Worm (Caenorhabditis elegans) whole organism, L1 larva: ENCODE measurements around the gene sma-6.
A peak's percentile ranks its signal among the peaks of the same experiment; 100 is the strongest.

Experiments used
- C04F5.9 ChIP-seq: sonication (generic microtip); optimal IDR thresholded peaks from 2 replicates; lab custom pipeline; 2016; ENCODE audit warnings: missing genetic modification characterization, missing compliant biosample characterization
- Y116A8C.19 ChIP-seq: sonication (generic microtip); optimal IDR thresholded peaks from 2 replicates; lab custom pipeline; 2016; ENCODE audit warnings: missing compliant biosample characterization, missing genetic modification characterization, borderline replicate concordance
- aha-1 ChIP-seq: fragments of 150-350 bp; optimal IDR thresholded peaks from 2 replicates; lab custom pipeline; 2014; ENCODE audit warnings: missing biosample characterization, missing genetic modification characterization
- aly-2 ChIP-seq: fragments of 150-350 bp; optimal IDR thresholded peaks from 2 replicates; lab custom pipeline; 2014; ENCODE audit warnings: missing biosample characterization, missing genetic modification characterization
- ama-1 ChIP-seq: fragments of 150-350 bp; optimal IDR thresholded peaks from 2 replicates; lab custom pipeline; 2014
- blmp-1 ChIP-seq: fragments of 150-350 bp; optimal IDR thresholded peaks from 2 replicates; lab custom pipeline; 2014; ENCODE audit warnings: missing biosample characterization, missing genetic modification characterization
- ceh-63 ChIP-seq: fragments of 200-800 bp; sonication (Bioruptor generic); optimal IDR thresholded peaks from 2 replicates; lab custom pipeline; 2018; ENCODE audit warnings: mild to moderate bottlenecking, missing genetic modification characterization, missing compliant biosample characterization
- ceh-8 ChIP-seq: fragments of 200-800 bp; sonication (Bioruptor generic); optimal IDR thresholded peaks from 2 replicates; lab custom pipeline; 2018; ENCODE audit warnings: mild to moderate bottlenecking, missing genetic modification characterization, moderate library complexity, missing compliant biosample characterization
- ceh-82 ChIP-seq, 3 experiments: fragments of 150-350 bp in 1 of 3; sonication (generic microtip) in 2 of 3; optimal IDR thresholded peaks; 2 replicates each; lab custom pipeline; 2014 to 2017; ENCODE audit warnings: missing biosample characterization in 3 of 3, missing genetic modification characterization in 3 of 3
- ceh-88 ChIP-seq: fragments of 200-800 bp; sonication (Bioruptor generic); IDR thresholded peaks from 2 replicates; pipeline ENCODE4 v1.3.6; 2022; ENCODE audit warnings: missing genetic modification characterization, missing compliant biosample characterization
- ceh-90 ChIP-seq: sonication (generic microtip); optimal IDR thresholded peaks from 2 replicates; lab custom pipeline; 2016; ENCODE audit warnings: missing genetic modification characterization, missing compliant biosample characterization
- dpl-1 ChIP-seq, 3 experiments: fragments of 150-350 bp in 2 of 3; sonication (generic microtip) in 1 of 3; optimal IDR thresholded peaks; 2 replicates each; lab custom pipeline; 2014 to 2017; ENCODE audit warnings: missing biosample characterization in 3 of 3, missing genetic modification characterization in 3 of 3, missing genetic modification reagents in 3 of 3
- dsc-1 ChIP-seq: sonication (generic microtip); optimal IDR thresholded peaks from 2 replicates; lab custom pipeline; 2016; ENCODE audit warnings: mild to moderate bottlenecking, missing genetic modification characterization, missing compliant biosample characterization
- egl-13 ChIP-seq: sonication (generic microtip); optimal IDR thresholded peaks from 2 replicates; lab custom pipeline; 2016; ENCODE audit warnings: missing genotype, missing genetic modification reagents, missing genetic modification characterization, missing compliant biosample characterization
- egl-27 ChIP-seq, 2 experiments: fragments of 150-350 bp in 1 of 2; sonication (generic microtip); optimal IDR thresholded peaks; 3 replicates each; lab custom pipeline; 2017 to 2018; ENCODE audit warnings: missing biosample characterization in 2 of 2, missing genetic modification characterization in 2 of 2, missing genetic modification reagents in 2 of 2
- elt-2 ChIP-seq: sonication (generic microtip); optimal IDR thresholded peaks from 2 replicates; lab custom pipeline; 2016; ENCODE audit warnings: missing genetic modification characterization, mild to moderate bottlenecking, inconsistent platforms, missing compliant biosample characterization, missing genetic modification reagents
- fkh-10 ChIP-seq: sonication (generic microtip); optimal IDR thresholded peaks from 2 replicates; lab custom pipeline; 2017; ENCODE audit warnings: missing biosample characterization, missing genetic modification reagents, missing genetic modification characterization
- fkh-4 ChIP-seq: sonication (generic microtip); optimal IDR thresholded peaks from 2 replicates; lab custom pipeline; 2016; ENCODE audit warnings: missing compliant biosample characterization, missing genetic modification characterization, borderline replicate concordance
- hlh-17 ChIP-seq: fragments of 200-800 bp; sonication (Bioruptor generic); optimal IDR thresholded peaks from 2 replicates; lab custom pipeline; 2018; ENCODE audit warnings: missing genetic modification characterization, mild to moderate bottlenecking, missing compliant biosample characterization, moderate library complexity, borderline replicate concordance
- jun-1 ChIP-seq: fragments of 150-350 bp; optimal IDR thresholded peaks from 2 replicates; lab custom pipeline; 2014; ENCODE audit warnings: missing biosample characterization, missing genetic modification reagents, missing genetic modification characterization
- lin-13 ChIP-seq: fragments of 150-350 bp; optimal IDR thresholded peaks from 2 replicates; lab custom pipeline; 2014; ENCODE audit warnings: missing biosample characterization, missing genetic modification reagents, missing genetic modification characterization
- lin-14 ChIP-seq: fragments of 200-800 bp; sonication (Bioruptor generic); optimal IDR thresholded peaks from 2 replicates; lab custom pipeline; 2018; ENCODE audit warnings: mild to moderate bottlenecking, missing genetic modification characterization, moderate library complexity, missing compliant biosample characterization
- lin-39 ChIP-seq: fragments of 150-350 bp; optimal IDR thresholded peaks from 2 replicates; lab custom pipeline; 2014; ENCODE audit warnings: missing biosample characterization, missing genetic modification reagents, missing genetic modification characterization
- lsy-2 ChIP-seq, 2 experiments: fragments of 150-350 bp; optimal IDR thresholded peaks; 2 replicates each; lab custom pipeline; 2014; ENCODE audit warnings: missing biosample characterization in 2 of 2, missing genetic modification characterization in 2 of 2
- mab-9 ChIP-seq: fragments of 200-800 bp; sonication (Bioruptor generic); IDR thresholded peaks from 2 replicates; pipeline ENCODE4 v1.3.6; 2022; ENCODE audit warnings: missing genetic modification reagents, missing genetic modification characterization, missing compliant biosample characterization
- mef-2 ChIP-seq: fragments of 150-350 bp; optimal IDR thresholded peaks from 2 replicates; lab custom pipeline; 2014; ENCODE audit warnings: missing biosample characterization, missing genetic modification characterization
- nhr-12 ChIP-seq: sonication (generic microtip); optimal IDR thresholded peaks from 2 replicates; lab custom pipeline; 2017; ENCODE audit warnings: missing biosample characterization, missing genetic modification characterization
- nhr-19 ChIP-seq: fragments of 200-800 bp; sonication (Bioruptor generic); conservative IDR thresholded peaks from 2 replicates; pipeline ENCODE4 v1.3.6; 2022; ENCODE audit warnings: missing genetic modification characterization, missing compliant biosample characterization
- nhr-237 ChIP-seq: fragments of 150-350 bp; optimal IDR thresholded peaks from 2 replicates; lab custom pipeline; 2014; ENCODE audit warnings: missing biosample characterization, missing genetic modification characterization
- nhr-76 ChIP-seq: sonication (generic microtip); optimal IDR thresholded peaks from 2 replicates; lab custom pipeline; 2017; ENCODE audit warnings: missing biosample characterization, missing genetic modification characterization
- nhr-84 ChIP-seq: sonication (generic microtip); optimal IDR thresholded peaks from 2 replicates; lab custom pipeline; 2017; ENCODE audit warnings: missing biosample characterization, missing genetic modification characterization
- nhr-85 ChIP-seq: sonication (generic microtip); peaks from one replicate; lab custom pipeline; 2016; ENCODE audit warnings: missing genetic modification characterization, inconsistent platforms, missing compliant biosample characterization
- pag-3 ChIP-seq: sonication (generic microtip); optimal IDR thresholded peaks from 2 replicates; lab custom pipeline; 2017; ENCODE audit warnings: missing genetic modification characterization, mild to moderate bottlenecking, missing compliant biosample characterization, antibody characterized with exemption, borderline replicate concordance; ENCODE audit not compliant: insufficient read depth
- pax-3 ChIP-seq: fragments of 200-800 bp; sonication (Bioruptor generic); optimal IDR thresholded peaks from 2 replicates; lab custom pipeline; 2018; ENCODE audit warnings: mild to moderate bottlenecking, missing genetic modification characterization, moderate library complexity, missing compliant biosample characterization
- rnt-1 ChIP-seq: sonication (generic microtip); optimal IDR thresholded peaks from 2 replicates; lab custom pipeline; 2016; ENCODE audit warnings: mild to moderate bottlenecking, missing genetic modification characterization, moderate library complexity, missing compliant biosample characterization
- snpc-4 ChIP-seq: fragments of 150-350 bp; optimal IDR thresholded peaks from 2 replicates; lab custom pipeline; 2014; ENCODE audit warnings: missing biosample characterization, missing genetic modification characterization
- snu-23 ChIP-seq: sonication (generic microtip); optimal IDR thresholded peaks from 2 replicates; lab custom pipeline; 2016; ENCODE audit warnings: missing genetic modification characterization, missing compliant biosample characterization
- sox-4 ChIP-seq: sonication (generic microtip); optimal IDR thresholded peaks from 2 replicates; lab custom pipeline; 2016; ENCODE audit warnings: missing genetic modification characterization, missing compliant biosample characterization
- sptf-1 ChIP-seq: fragments of 150-350 bp; optimal IDR thresholded peaks from 2 replicates; lab custom pipeline; 2014; ENCODE audit warnings: missing biosample characterization, missing genetic modification characterization
- sup-37 ChIP-seq: fragments of 200-800 bp; sonication (Bioruptor generic); optimal IDR thresholded peaks from 2 replicates; lab custom pipeline; 2018; ENCODE audit warnings: mild to moderate bottlenecking, missing genetic modification characterization, missing compliant biosample characterization
- swsn-7 ChIP-seq: sonication (generic microtip); optimal IDR thresholded peaks from 2 replicates; lab custom pipeline; 2016; ENCODE audit warnings: missing genetic modification characterization, missing compliant biosample characterization
- tbx-2 ChIP-seq: sonication (generic microtip); optimal IDR thresholded peaks from 2 replicates; lab custom pipeline; 2016; ENCODE audit warnings: missing genetic modification characterization, missing compliant biosample characterization
- unc-30 ChIP-seq: sonication (generic microtip); optimal IDR thresholded peaks from 2 replicates; lab custom pipeline; 2017; ENCODE audit warnings: missing biosample characterization, missing genetic modification characterization
- unc-62 ChIP-seq: fragments of 150-350 bp; optimal IDR thresholded peaks from 2 replicates; lab custom pipeline; 2014; ENCODE audit warnings: missing biosample characterization, missing genetic modification reagents, missing genetic modification characterization
- xbp-1 ChIP-seq: sonication (generic microtip); optimal IDR thresholded peaks from 2 replicates; lab custom pipeline; 2016; ENCODE audit warnings: missing genetic modification characterization, missing compliant biosample characterization
- zag-1 ChIP-seq: fragments of 150-350 bp; optimal IDR thresholded peaks from 2 replicates; lab custom pipeline; 2014; ENCODE audit warnings: missing biosample characterization, missing genetic modification characterization
- ztf-11 ChIP-seq, 2 experiments: sonication (generic microtip); optimal IDR thresholded peaks; 2 replicates each; lab custom pipeline; 2016 to 2017; ENCODE audit warnings: missing genetic modification characterization in 2 of 2, missing biosample characterization in 1 of 2, missing compliant biosample characterization in 1 of 2
- ztf-4 ChIP-seq: fragments of 150-350 bp; optimal IDR thresholded peaks from 2 replicates; lab custom pipeline; 2014; ENCODE audit warnings: missing biosample characterization, missing genetic modification characterization

Gene sma-6

DNA sequence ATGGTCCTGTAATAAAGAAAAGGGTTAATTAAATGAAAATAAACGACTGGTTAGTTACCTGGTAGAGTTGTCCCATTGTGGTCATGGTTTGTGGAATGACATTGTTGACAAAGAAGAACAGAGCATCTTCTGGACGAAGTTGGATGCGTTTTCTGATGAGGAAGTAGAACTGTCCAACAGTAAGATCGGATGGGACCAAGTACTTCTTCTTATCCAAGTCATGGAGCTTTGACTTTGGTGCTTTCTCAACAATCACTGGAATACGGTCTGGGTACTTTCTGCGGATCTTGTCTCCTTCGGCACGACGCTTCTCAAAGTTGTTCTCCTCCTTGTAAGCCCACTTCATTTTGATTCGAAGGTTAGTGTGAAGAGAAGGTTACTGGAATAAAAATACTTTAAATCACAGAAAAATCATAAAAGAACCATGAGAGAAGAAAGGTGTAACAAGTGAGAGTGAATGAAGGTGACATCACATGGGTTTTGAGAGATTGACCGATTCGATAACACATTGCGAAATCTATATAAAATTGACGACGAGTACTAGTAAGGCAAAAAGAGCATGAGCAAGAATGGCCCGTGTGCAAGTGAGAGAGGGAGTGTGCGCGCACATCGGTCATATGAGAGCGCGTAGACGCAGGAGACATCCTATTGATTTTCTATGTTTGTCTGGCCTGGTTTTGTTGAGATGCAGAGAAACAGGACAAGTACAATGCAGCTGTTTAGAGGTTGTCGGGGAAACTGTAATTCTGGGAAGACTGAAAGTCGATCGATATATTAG, 23.2 kb downstream of the sma-6 start, which contains the start of gene lgg-1 (continued):
- peak; percentile 12 for TF ChIP-seq elt-2 (tag; lab: Kevin White, UChicago)
- TF ChIP-seq unc-30: no peak
- TF ChIP-seq ztf-4 (tag; lab: Kevin White, UChicago): peak; percentile 54
- TF ChIP-seq blmp-1 (tag; lab: Kevin White, UChicago): peak; percentile 76
- no peak for TF ChIP-seq hlh-17
- no peak for TF ChIP-seq aly-2 (tag; lab: Kevin White, UChicago)
- TF ChIP-seq ceh-82 (tag; optimal IDR thresholded peaks at IDR 0.05; lab: Kevin White, UChicago): peak; percentile 33 to 77 (median 44)
- peak; percentile 80 for TF ChIP-seq nhr-85 (tag; lab: Kevin White, UChicago)
- no peak for TF ChIP-seq C04F5.9 (tag; lab: Kevin White, UChicago)
- TF ChIP-seq ceh-90: no peak
- TF ChIP-seq lin-14 (GFP tag; lab: Kevin White, UChicago): peak; percentile 84
- TF ChIP-seq xbp-1 (tag; lab: Kevin White, UChicago): peak; percentile 50
- no peak for TF ChIP-seq nhr-12
- no peak for TF ChIP-seq sptf-1 (tag; lab: Kevin White, UChicago)
- TF ChIP-seq lin-39: no peak
- TF ChIP-seq ceh-88 (GFP tag; lab: Robert Waterston, UW): no peak
- TF ChIP-seq rnt-1 (tag; lab: Kevin White, UChicago): peak; percentile 58
- TF ChIP-seq Y116A8C.19 (tag; lab: Kevin White, UChicago): no peak
- peak; percentile 45 for TF ChIP-seq nhr-19 (GFP tag; lab: Robert Waterston, UW)
- TF ChIP-seq fkh-4 (tag; lab: Kevin White, UChicago): no peak
- TF ChIP-seq jun-1: peak; percentile 67
- TF ChIP-seq sup-37 (GFP tag; lab: Kevin White, UChicago): peak; percentile 35
- TF ChIP-seq dsc-1 (tag; lab: Kevin White, UChicago): peak; percentile 3
- TF ChIP-seq pax-3 (tag; lab: Kevin White, UChicago): peak; percentile 55
- TF ChIP-seq fkh-10 (GFP tag; lab: Kevin White, UChicago): peak; percentile 23
- TF ChIP-seq tbx-2 (tag; lab: Kevin White, UChicago): peak; percentile 25
- TF ChIP-seq lsy-2 (tag; optimal IDR thresholded peaks at IDR 0.05; lab: Kevin White, UChicago): peak; percentile 39 to 61
- TF ChIP-seq mef-2: no peak
- TF ChIP-seq ztf-11 (tag; optimal IDR thresholded peaks at IDR 0.05; lab: Kevin White, UChicago): peak in 1 of 2 experiments; percentile 39
- TF ChIP-seq snpc-4: peak; percentile 14
- peak; percentile 47 for TF ChIP-seq egl-13 (tag; lab: Kevin White, UChicago)
- peak in 2 of 3 experiments; percentile 15 to 20 for TF ChIP-seq dpl-1 (GFP tag; optimal IDR thresholded peaks at IDR 0.05; lab: Kevin White, UChicago)
- TF ChIP-seq nhr-84 (tag; lab: Kevin White, UChicago): no peak

DNA sequence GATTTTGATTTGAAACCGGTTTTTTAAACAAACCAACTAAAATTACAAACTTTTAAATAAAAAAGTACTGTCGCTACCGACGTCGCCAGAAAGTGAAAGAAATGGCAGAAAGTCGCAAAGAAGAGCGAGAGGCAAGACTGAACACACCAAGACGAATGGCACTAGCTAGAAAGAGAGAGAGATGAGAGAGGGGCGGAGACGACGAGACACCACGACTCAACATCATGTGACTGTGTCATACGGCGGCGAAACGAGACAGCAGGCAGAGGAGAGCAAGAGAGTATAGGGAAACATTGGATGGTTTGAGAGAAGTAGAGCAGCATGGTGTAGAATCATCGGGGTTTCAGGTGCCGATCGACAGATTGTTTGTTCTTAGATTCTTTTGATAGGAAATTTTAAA, 24.1 kb downstream of the sma-6 start:
- TF ChIP-seq lin-13 (GFP tag; lab: Kevin White, UChicago) (peak; percentile 89), snu-23 (GFP tag; lab: Kevin White, UChicago) (peak; percentile 98), fkh-4 (tag; lab: Kevin White, UChicago) (no peak), sox-4 (tag; lab: Kevin White, UChicago) (peak; percentile 69), fkh-10 (GFP tag; lab: Kevin White, UChicago) (peak; percentile 35), ceh-63 (no peak), lin-14 (GFP tag; lab: Kevin White, UChicago) (peak; percentile 96), jun-1 (peak; percentile 93), mab-9 (peak; percentile 70), egl-27 (tag; optimal IDR thresholded peaks at IDR 0.05; lab: Kevin White, UChicago) (peak; percentile 47 to 61), zag-1 (tag; lab: Kevin White, UChicago) (no peak), blmp-1 (tag; lab: Kevin White, UChicago) (peak; percentile 92), unc-30 (no peak), nhr-85 (tag; lab: Kevin White, UChicago) (peak; percentile 89), ama-1 (lab: Kevin White, UChicago) (peak; percentile 97), nhr-76 (tag; lab: Kevin White, UChicago) (no peak), C04F5.9 (tag; lab: Kevin White, UChicago) (peak; percentile 2), nhr-84 (tag; lab: Kevin White, UChicago) (no peak), swsn-7 (tag; lab: Kevin White, UChicago) (peak; percentile 94), tbx-2 (tag; lab: Kevin White, UChicago) (peak; percentile 94), unc-62 (GFP tag; lab: Kevin White, UChicago) (no peak), ceh-8 (peak; percentile 73), mef-2 (peak; percentile 77), aha-1 (tag; lab: Kevin White, UChicago) (peak; percentile 29), pax-3 (tag; lab: Kevin White, UChicago) (peak; percentile 41), nhr-237 (peak; percentile 86), pag-3 (tag; lab: Kevin White, UChicago) (no peak)
